Worm (Caenorhabditis elegans) whole organism, L4 larva: ENCODE measurements around the gene K01G5.10.
A peak's percentile ranks its signal among the peaks of the same experiment; 100 is the strongest.

Experiments
- F10B5.3 ChIP-seq: sonication (generic microtip); optimal IDR thresholded peaks from 2 replicates; lab custom pipeline; 2016; ENCODE audit warnings: mild to moderate bottlenecking, missing genetic modification characterization, missing compliant biosample characterization
- F26F4.8 ChIP-seq: fragments of 200-800 bp; sonication (Bioruptor generic); conservative IDR thresholded peaks from 2 replicates; pipeline ENCODE4 v1.3.6; 2022; ENCODE audit warnings: missing genetic modification characterization, missing compliant biosample characterization
- F44E2.7 ChIP-seq: fragments of 200-800 bp; sonication (Bioruptor generic); IDR thresholded peaks from 2 replicates; pipeline ENCODE4 v2.1.2; 2022; ENCODE audit warnings: missing genetic modification characterization, missing compliant biosample characterization
- F49E8.2 ChIP-seq: sonication (generic microtip); optimal IDR thresholded peaks from 2 replicates; lab custom pipeline; 2016; ENCODE audit warnings: missing compliant biosample characterization, mild to moderate bottlenecking, missing genetic modification characterization, borderline replicate concordance
- R02D3.7 ChIP-seq: fragments of 150-350 bp; sonication (generic microtip); optimal IDR thresholded peaks from 3 replicates; lab custom pipeline; 2014; ENCODE audit warnings: missing biosample characterization, missing genetic modification characterization
- T26A8.4 ChIP-seq: fragments of 200-800 bp; sonication (Bioruptor generic); IDR thresholded peaks from 2 replicates; pipeline ENCODE4 v1.3.6; 2022; ENCODE audit warnings: missing genetic modification characterization, missing compliant biosample characterization
- Y105C5A.15 ChIP-seq: fragments of 200-800 bp; sonication (Bioruptor generic); IDR thresholded peaks from 2 replicates; pipeline ENCODE4 v1.3.6; 2022; ENCODE audit warnings: missing genetic modification characterization, missing compliant biosample characterization
- Y48G9A.11 ChIP-seq: fragments of 200-800 bp; sonication (Bioruptor generic); IDR thresholded peaks from 2 replicates; pipeline ENCODE4 v1.3.6; 2022; ENCODE audit warnings: missing genetic modification reagents, missing genetic modification characterization, missing compliant biosample characterization
- Y5F2A.4 ChIP-seq: fragments of 200-800 bp; sonication (Bioruptor generic); optimal IDR thresholded peaks from 2 replicates; lab custom pipeline; 2018; ENCODE audit warnings: mild to moderate bottlenecking, missing genetic modification characterization, missing compliant biosample characterization
- ceh-20 ChIP-seq: fragments of 200-800 bp; sonication (Bioruptor generic); IDR thresholded peaks from 2 replicates; pipeline ENCODE4 v1.3.6; 2022; ENCODE audit warnings: missing genetic modification reagents, missing genetic modification characterization, missing compliant biosample characterization
- ceh-32 ChIP-seq: sonication (generic microtip); optimal IDR thresholded peaks from 2 replicates; lab custom pipeline; 2016; ENCODE audit warnings: mild to moderate bottlenecking, missing genetic modification characterization, missing compliant biosample characterization; ENCODE audit not compliant: poor library complexity
- ceh-44 ChIP-seq: fragments of 200-800 bp; sonication (Bioruptor generic); IDR thresholded peaks from 2 replicates; pipeline ENCODE4 v1.3.6; 2022; ENCODE audit warnings: missing genetic modification reagents, missing genetic modification characterization, missing compliant biosample characterization
- ces-1 ChIP-seq: fragments of 150-350 bp; sonication (generic microtip); optimal IDR thresholded peaks from 4 replicates; lab custom pipeline; 2014; ENCODE audit warnings: missing biosample characterization, missing genetic modification reagents, missing genetic modification characterization
- cey-2 ChIP-seq: sonication (generic microtip); optimal IDR thresholded peaks from 3 replicates; lab custom pipeline; 2017; ENCODE audit warnings: missing genetic modification characterization, mild to moderate bottlenecking, missing compliant biosample characterization, antibody characterized with exemption, borderline replicate concordance; ENCODE audit not compliant: insufficient read depth
- ctbp-1 ChIP-seq: fragments of 200-800 bp; sonication (Bioruptor generic); IDR thresholded peaks from 2 replicates; pipeline ENCODE4 v1.3.6; 2022; ENCODE audit warnings: missing genetic modification reagents, missing genetic modification characterization, missing compliant biosample characterization
- daf-12 ChIP-seq: fragments of 150-350 bp; optimal IDR thresholded peaks from 2 replicates; lab custom pipeline; 2014; ENCODE audit warnings: missing biosample characterization, missing genetic modification reagents, missing genetic modification characterization
- daf-16 ChIP-seq, 3 experiments: sonication (generic microtip); optimal IDR thresholded peaks; 2 replicates each; lab custom pipeline; 2016 to 2017; ENCODE audit warnings: missing genetic modification characterization in 3 of 3, missing genetic modification reagents in 3 of 3, mild to moderate bottlenecking in 2 of 3, missing compliant biosample characterization in 2 of 3, missing biosample characterization in 1 of 3, moderate library complexity in 1 of 3
- daf-8 ChIP-seq: fragments of 200-800 bp; sonication (Bioruptor generic); IDR thresholded peaks from 2 replicates; pipeline ENCODE4 v1.3.6; 2022; ENCODE audit warnings: missing genetic modification characterization, missing compliant biosample characterization
- egl-43 ChIP-seq: fragments of 200-800 bp; sonication (Bioruptor generic); IDR thresholded peaks from 2 replicates; pipeline ENCODE4 v1.3.6; 2022; ENCODE audit warnings: missing genetic modification reagents, missing genetic modification characterization, missing compliant biosample characterization
- gei-8 ChIP-seq: fragments of 200-800 bp; sonication (Bioruptor generic); optimal IDR thresholded peaks from 2 replicates; lab custom pipeline; 2018; ENCODE audit warnings: mild to moderate bottlenecking, missing genetic modification characterization, missing compliant biosample characterization
- hif-1 ChIP-seq, 2 experiments: sonication (generic microtip); optimal IDR thresholded peaks; 2 replicates each; lab custom pipeline; 2016 to 2017; ENCODE audit warnings: missing compliant biosample characterization in 2 of 2, missing genetic modification characterization in 2 of 2, missing genetic modification reagents in 2 of 2, missing genotype in 2 of 2, mild to moderate bottlenecking in 1 of 2
- hlh-30 ChIP-seq: sonication (generic microtip); optimal IDR thresholded peaks from 2 replicates; lab custom pipeline; 2017; ENCODE audit warnings: antibody characterized with exemption, mild to moderate bottlenecking, missing genetic modification characterization, missing compliant biosample characterization; ENCODE audit not compliant: insufficient read depth
- lin-1 ChIP-seq: fragments of 200-800 bp; sonication (Bioruptor generic); IDR thresholded peaks from 2 replicates; pipeline ENCODE4 v1.3.6; 2022; ENCODE audit warnings: missing genetic modification reagents, missing genetic modification characterization, missing compliant biosample characterization
- lin-13 ChIP-seq: fragments of 150-350 bp; optimal IDR thresholded peaks from 2 replicates; lab custom pipeline; 2014; ENCODE audit warnings: missing biosample characterization, missing genetic modification reagents, missing genetic modification characterization
- lin-15B ChIP-seq: fragments of 150-350 bp; sonication (generic microtip); optimal IDR thresholded peaks from 3 replicates; lab custom pipeline; 2014; ENCODE audit warnings: missing biosample characterization, missing genetic modification characterization
- lin-29 ChIP-seq: fragments of 200-800 bp; sonication (Bioruptor generic); IDR thresholded peaks from 2 replicates; pipeline ENCODE4 v1.3.6; 2022; ENCODE audit warnings: missing genetic modification reagents, missing genetic modification characterization, missing compliant biosample characterization
- lir-3 ChIP-seq: sonication (generic microtip); optimal IDR thresholded peaks from 2 replicates; lab custom pipeline; 2016; ENCODE audit warnings: mild to moderate bottlenecking, missing genetic modification characterization, missing compliant biosample characterization
- madf-9 ChIP-seq: fragments of 200-800 bp; sonication (Bioruptor generic); conservative IDR thresholded peaks from 2 replicates; pipeline ENCODE4 v1.3.6; 2022; ENCODE audit warnings: missing genetic modification reagents, missing genetic modification characterization, missing compliant biosample characterization
- mdl-1 ChIP-seq, 2 experiments: fragments of 150-350 bp in 1 of 2; sonication (generic microtip) in 1 of 2; optimal IDR thresholded peaks; 2 replicates each; lab custom pipeline; 2014 to 2017; ENCODE audit warnings: missing biosample characterization in 2 of 2, missing genetic modification characterization in 2 of 2
- mep-1 ChIP-seq: fragments of 150-350 bp; sonication (generic microtip); optimal IDR thresholded peaks from 3 replicates; lab custom pipeline; 2014; ENCODE audit warnings: missing biosample characterization, missing genetic modification characterization
- mes-2 ChIP-seq: sonication (generic microtip); optimal IDR thresholded peaks from 2 replicates; lab custom pipeline; 2016; ENCODE audit warnings: missing genotype, mild to moderate bottlenecking, missing genetic modification characterization, missing compliant biosample characterization; ENCODE audit not compliant: poor library complexity, severe bottlenecking
- mxl-3 ChIP-seq: fragments of 200-800 bp; sonication (Bioruptor generic); optimal IDR thresholded peaks from 2 replicates; lab custom pipeline; 2018; ENCODE audit warnings: mild to moderate bottlenecking, missing genetic modification characterization, missing compliant biosample characterization
- nhr-11 ChIP-seq: fragments of 150-350 bp; optimal IDR thresholded peaks from 2 replicates; lab custom pipeline; 2014; ENCODE audit warnings: missing biosample characterization, missing genetic modification characterization
- nhr-111 ChIP-seq: fragments of 200-800 bp; sonication (Bioruptor generic); optimal IDR thresholded peaks from 2 replicates; lab custom pipeline; 2018; ENCODE audit warnings: mild to moderate bottlenecking, missing genetic modification characterization, missing compliant biosample characterization
- nhr-28 ChIP-seq: fragments of 150-350 bp; optimal IDR thresholded peaks from 2 replicates; lab custom pipeline; 2014; ENCODE audit warnings: missing biosample characterization, missing genetic modification characterization
- nhr-42 ChIP-seq: fragments of 200-800 bp; sonication (Bioruptor generic); IDR thresholded peaks from 2 replicates; pipeline ENCODE4 v1.3.6; 2022; ENCODE audit warnings: missing genetic modification characterization, missing compliant biosample characterization
- pha-4 ChIP-seq, 2 experiments: fragments of 150-350 bp in 1 of 2; fragments of 200-800 bp in 1 of 2; sonication (Bioruptor generic) in 1 of 2; IDR thresholded peaks in 1 of 2; optimal IDR thresholded peaks in 1 of 2; 2 replicates each; pipeline versions ENCODE4 v1.3.6 to Lab custom; 2014 to 2022; ENCODE audit warnings: missing genetic modification characterization in 2 of 2, missing genetic modification reagents in 2 of 2, missing biosample characterization in 1 of 2, missing compliant biosample characterization in 1 of 2
- php-3 ChIP-seq: fragments of 200-800 bp; sonication (Bioruptor generic); IDR thresholded peaks from 2 replicates; pipeline ENCODE4 v1.3.6; 2022; ENCODE audit warnings: missing genetic modification reagents, missing genetic modification characterization, missing compliant biosample characterization
- pqm-1 ChIP-seq: sonication (generic microtip); optimal IDR thresholded peaks from 2 replicates; lab custom pipeline; 2017; ENCODE audit warnings: missing biosample characterization, missing genetic modification characterization
- saeg-2 ChIP-seq: fragments of 200-800 bp; sonication (Bioruptor generic); IDR thresholded peaks from 2 replicates; pipeline ENCODE4 v1.3.6; 2022; ENCODE audit warnings: missing genetic modification reagents, missing genetic modification characterization, missing compliant biosample characterization
- set-16 ChIP-seq: fragments of 200-800 bp; sonication (Bioruptor generic); IDR thresholded peaks from 2 replicates; pipeline ENCODE4 v1.3.6; 2022; ENCODE audit warnings: missing genetic modification reagents, missing genetic modification characterization, missing compliant biosample characterization
- spr-1 ChIP-seq: sonication (generic microtip); optimal IDR thresholded peaks from 2 replicates; lab custom pipeline; 2016; ENCODE audit warnings: mild to moderate bottlenecking, missing genetic modification characterization, missing compliant biosample characterization
- spr-3 ChIP-seq: fragments of 200-800 bp; sonication (Bioruptor generic); optimal IDR thresholded peaks from 2 replicates; lab custom pipeline; 2018; ENCODE audit warnings: mild to moderate bottlenecking, missing genetic modification characterization, missing compliant biosample characterization
- tag-97 ChIP-seq: fragments of 200-800 bp; sonication (Bioruptor generic); IDR thresholded peaks from 2 replicates; pipeline ENCODE4 v1.3.6; 2022; ENCODE audit warnings: missing genetic modification characterization, missing compliant biosample characterization
- zag-1 ChIP-seq: fragments of 150-350 bp; optimal IDR thresholded peaks from 2 replicates; lab custom pipeline; 2014; ENCODE audit warnings: missing biosample characterization, missing genetic modification characterization
- zfp-2 ChIP-seq: sonication (generic microtip); optimal IDR thresholded peaks from 2 replicates; lab custom pipeline; 2016; ENCODE audit warnings: mild to moderate bottlenecking, missing genetic modification characterization, missing compliant biosample characterization
- zip-2 ChIP-seq: fragments of 150-350 bp; optimal IDR thresholded peaks from 2 replicates; lab custom pipeline; 2014; ENCODE audit warnings: missing biosample characterization, missing genetic modification characterization

K01G5.10 gene

ce11 chrIII:10746406-10746807, 11.9 kb downstream of the K01G5.10 start (continued):
- TF ChIP-seq pha-4 (GFP tag; IDR thresholded peaks at IDR 0.05; lab: Robert Waterston, UW) (peak; percentile 69; the same call in 1 of the 2 replicates), pha-4 (tag; optimal IDR thresholded peaks at IDR 0.05; lab: Kevin White, UChicago) (no peak), F49E8.2 (tag; lab: Kevin White, UChicago) (peak; percentile 91), ctbp-1 (GFP tag; lab: Robert Waterston, UW) (peak; percentile 53; the same call in 1 of the 2 replicates), lin-13 (GFP tag; lab: Kevin White, UChicago) (no peak), gei-8 (GFP tag; lab: Kevin White, UChicago) (peak; percentile 56), lin-1 (peak; percentile 69; the same call in 1 of the 2 replicates), lir-3 (no peak), spr-3 (GFP tag; lab: Kevin White, UChicago) (no peak), ceh-32 (tag; lab: Kevin White, UChicago) (no peak), cey-2 (no peak)
- TF ChIP-seq, all 104 proteins: peak for 22

DNA sequence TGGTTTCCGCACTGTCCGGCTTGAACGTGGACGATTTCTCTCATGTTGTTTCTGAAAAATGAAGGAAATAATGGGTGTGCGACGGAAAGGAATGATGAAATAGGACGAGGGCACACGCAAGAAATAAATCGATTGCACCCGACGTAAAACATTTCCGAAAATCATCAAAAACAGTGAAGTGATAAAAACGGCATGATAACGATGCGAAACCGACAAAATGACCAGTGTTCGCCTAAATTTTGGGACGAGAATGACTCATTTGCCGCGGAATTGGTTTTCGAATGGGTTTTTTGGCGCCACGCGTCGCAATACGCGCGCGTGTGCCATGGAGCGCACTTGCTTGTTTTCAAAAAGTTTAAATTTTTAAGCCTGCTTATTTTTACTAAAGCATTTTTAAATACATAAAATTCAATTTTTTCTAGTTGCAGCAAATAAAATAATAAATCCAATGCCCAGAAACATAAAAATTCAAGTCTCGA, 15.9 kb downstream of the K01G5.10 start, which contains the start of the genes tbb-1 and rib-2:
Gene tbb-1 (minus strand): TSS at position 51 of the 479 bp plus-strand sequence.
Gene rib-2 (plus strand): TSS at position 429 of the 479 bp plus-strand sequence.
- TF ChIP-seq zip-2 (tag; lab: Kevin White, UChicago) (no peak), spr-1 (peak; percentile 18), hlh-30 (tag; lab: Kevin White, UChicago) (peak; percentile 88), Y105C5A.15 (GFP tag; lab: Robert Waterston, UW) (no peak), mxl-3 (GFP tag; lab: Kevin White, UChicago) (peak; percentile 90), mep-1 (tag; lab: Kevin White, UChicago) (peak; percentile 86), saeg-2 (no peak), lin-15B (tag; lab: Kevin White, UChicago) (peak; percentile 24), nhr-11 (tag; lab: Kevin White, UChicago) (peak; percentile 16), T26A8.4 (GFP tag; lab: Robert Waterston, UW) (peak; percentile 65), Y5F2A.4 (GFP tag; lab: Kevin White, UChicago) (no peak), zfp-2 (tag; lab: Kevin White, UChicago) (peak; percentile 13), daf-16 (GFP tag; optimal IDR thresholded peaks at IDR 0.05; lab: Kevin White, UChicago) (no peak), daf-16 (tag; optimal IDR thresholded peaks at IDR 0.05; lab: Kevin White, UChicago) (peak; percentile 77), zag-1 (tag; lab: Kevin White, UChicago) (no peak), hif-1 (tag; optimal IDR thresholded peaks at IDR 0.05; lab: Kevin White, UChicago) (peak in 1 of 2 experiments; percentile 71), Y48G9A.11 (GFP tag; lab: Robert Waterston, UW) (peak; percentile 88), mes-2 (tag; lab: Kevin White, UChicago) (peak; percentile 82), F10B5.3 (tag; lab: Kevin White, UChicago) (no peak), ceh-32 (tag; lab: Kevin White, UChicago) (no peak), nhr-28 (peak; percentile 85), nhr-42 (GFP tag; lab: Robert Waterston, UW) (0 out of 2 replicates have a peak, but pooled peaks have one; percentile 53), ceh-20 (GFP tag; lab: Robert Waterston, UW) (0 out of 2 replicates have a peak, but pooled peaks have one; percentile 18), daf-12 (tag; lab: Kevin White, UChicago) (no peak), egl-43 (GFP tag; lab: Robert Waterston, UW) (no peak), pqm-1 (tag; lab: Kevin White, UChicago) (peak; percentile 86), madf-9 (GFP tag; lab: Robert Waterston, UW) (peak; percentile 83; the same call in 1 of the 2 replicates), mdl-1 (tag; optimal IDR thresholded peaks at IDR 0.05; lab: Kevin White, UChicago) (peak; percentile 29 to 88), lin-29 (GFP tag; lab: Robert Waterston, UW) (no peak), ceh-44 (GFP tag; lab: Robert Waterston, UW) (0 out of 2 replicates have a peak, but pooled peaks have one; percentile 27), ctbp-1 (GFP tag; lab: Robert Waterston, UW) (no peak), set-16 (no peak; the same call in 1 of the 2 replicates), F26F4.8 (GFP tag; lab: Robert Waterston, UW) (no peak), daf-8 (GFP tag; lab: Robert Waterston, UW) (no peak), R02D3.7 (tag; lab: Kevin White, UChicago) (no peak), F44E2.7 (0 out of 2 replicates have a peak, but pooled peaks have one; percentile 27), php-3 (peak; percentile 99), nhr-111 (no peak), tag-97 (GFP tag; lab: Robert Waterston, UW) (no peak), ces-1 (GFP tag; lab: Kevin White, UChicago) (no peak)
